Worm (Caenorhabditis elegans): ENCODE results near the gene col-94.

ce11 chrIII:10985559-10986036 is 2.1 kb downstream of the col-94 start, which contains the start of gene col-93:
- no peak for TF ChIP-seq lin-13 (GFP tag; optimal IDR thresholded peaks at IDR 0.05)
- no peak for TF ChIP-seq D1046.2 (GFP tag; IDR thresholded peaks at IDR 0.05)
- no peak for TF ChIP-seq unc-62 (GFP tag; optimal IDR thresholded peaks at IDR 0.05 in 1 of 2)
- no peak for TF ChIP-seq unc-62 (tag; optimal IDR thresholded peaks at IDR 0.05)
- TF ChIP-seq ZK546.5 (tag; optimal IDR thresholded peaks at IDR 0.05) = no peak
